Fruit fly (Drosophila melanogaster): Measurements from ENCODE around the gene Gyc32E.

DNA sequence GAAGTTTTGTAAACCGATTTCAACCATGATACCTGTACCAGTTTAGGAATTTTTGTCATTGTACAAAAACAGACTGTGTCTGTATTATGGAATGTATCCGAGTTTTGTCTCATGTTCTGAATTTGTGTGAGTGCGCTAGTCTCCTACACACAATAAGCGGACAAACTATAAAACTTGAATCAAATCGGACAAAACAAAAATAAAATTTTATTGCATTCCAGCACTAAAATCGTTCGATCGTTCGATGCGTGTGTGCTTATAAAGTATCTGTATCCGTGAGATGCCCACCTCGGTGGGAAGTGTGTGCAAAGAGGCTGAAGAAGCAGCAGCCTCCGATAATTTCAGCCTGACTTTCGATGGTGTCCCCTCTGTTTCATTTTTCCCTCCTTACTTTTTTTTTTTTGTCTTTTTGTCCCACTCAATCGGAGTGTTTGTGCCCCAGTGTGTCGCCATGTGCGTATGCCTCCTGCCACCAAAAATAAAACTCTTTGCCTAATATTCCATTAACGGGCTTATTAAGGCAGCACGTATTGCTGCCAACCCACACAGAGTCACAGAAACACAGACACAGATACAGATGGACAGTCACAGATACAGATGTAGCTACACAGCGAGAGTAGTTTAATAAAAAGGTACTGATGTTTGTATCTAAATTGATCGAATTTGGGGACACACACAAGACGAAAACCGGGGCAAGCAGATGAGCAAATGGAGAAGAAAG lies 39.7 kb upstream of the Gyc32E start:
- TF ChIP-seq CG8478 (optimal IDR thresholded peaks at IDR 0.05) (no peak), EcR (GFP tag; optimal IDR thresholded peaks at IDR 0.05) (no peak)
